Fruit fly (Drosophila melanogaster) whole organism, wandering third instar larva: ENCODE measurements around the gene CG11893.

Experiments used
- Abd-B ChIP-seq: fragments of >200 bp; optimal IDR thresholded peaks from 2 replicates; lab custom pipeline; 2017; ENCODE audit warnings: missing biosample characterization, missing genetic modification characterization
- CG32264 ChIP-seq: fragments of 200-800 bp; sonication (Bioruptor generic); optimal IDR thresholded peaks from 2 replicates; lab custom pipeline; 2016; ENCODE audit warnings: missing biosample characterization, missing genetic modification characterization
- CG9705 ChIP-seq: fragments of 200-800 bp; sonication (Bioruptor generic); optimal IDR thresholded peaks from 2 replicates; lab custom pipeline; 2018; ENCODE audit warnings: missing biosample characterization, mild to moderate bottlenecking, missing genetic modification characterization
- CrebA ChIP-seq: fragments of 200-800 bp; sonication (Bioruptor generic); optimal IDR thresholded peaks from 2 replicates; lab custom pipeline; 2016; ENCODE audit warnings: missing biosample characterization, mild to moderate bottlenecking, missing genetic modification characterization, borderline replicate concordance
- Dfd ChIP-seq: fragments of >200 bp; optimal IDR thresholded peaks from 2 replicates; lab custom pipeline; 2017; ENCODE audit warnings: missing biosample characterization, missing genetic modification characterization
- Dif ChIP-seq: fragments of 200-275, 200-300 bp; sonication (Bioruptor generic); optimal IDR thresholded peaks from 2 replicates; lab custom pipeline; 2018; ENCODE audit warnings: missing biosample characterization, missing genetic modification characterization; ENCODE audit not compliant: partially characterized antibody
- GATAd ChIP-seq: sonication (Bioruptor generic); optimal IDR thresholded peaks from 2 replicates; lab custom pipeline; 2016; ENCODE audit warnings: missing biosample characterization, missing genetic modification characterization
- HLH106 ChIP-seq: fragments of 200-800 bp; optimal IDR thresholded peaks from 3 replicates; lab custom pipeline; 2019; ENCODE audit warnings: missing biosample characterization, mild to moderate bottlenecking, missing genetic modification characterization, moderate library complexity
- Hnf4 ChIP-seq: fragments of 200-800 bp; sonication (Bioruptor generic); optimal IDR thresholded peaks from 2 replicates; lab custom pipeline; 2016; ENCODE audit warnings: missing biosample characterization, mild to moderate bottlenecking, missing genetic modification characterization
- Hr78 ChIP-seq: fragments of >200 bp; optimal IDR thresholded peaks from 2 replicates; lab custom pipeline; 2017; ENCODE audit warnings: missing biosample characterization, missing genetic modification characterization
- Hr83 ChIP-seq: fragments of 200-300 bp; sonication (Bioruptor generic); optimal IDR thresholded peaks from 2 replicates; lab custom pipeline; 2016; ENCODE audit warnings: missing biosample characterization, mild to moderate bottlenecking, missing genetic modification characterization, moderate library complexity; ENCODE audit not compliant: poor library complexity, severe bottlenecking
- Jra ChIP-seq: sonication (Bioruptor generic); optimal IDR thresholded peaks from 2 replicates; lab custom pipeline; 2016; ENCODE audit warnings: missing biosample characterization, missing genetic modification characterization
- Mio ChIP-seq: sonication (Bioruptor generic); optimal IDR thresholded peaks from 2 replicates; lab custom pipeline; 2016; ENCODE audit warnings: missing biosample characterization, missing genetic modification characterization
- Myc ChIP-seq: fragments of >200 bp; optimal IDR thresholded peaks from 2 replicates; lab custom pipeline; 2017
- N ChIP-seq: fragments of >200 bp; optimal IDR thresholded peaks from 2 replicates; lab custom pipeline; 2018; ENCODE audit warnings: missing biosample characterization, missing external identifiers, missing genetic modification characterization
- OdsH ChIP-seq: fragments of 200-800 bp; sonication (Bioruptor generic); optimal IDR thresholded peaks from 2 replicates; lab custom pipeline; 2016; ENCODE audit warnings: missing biosample characterization, mild to moderate bottlenecking, missing genetic modification characterization
- Rel ChIP-seq, 2 experiments: fragments of 200-800 bp; sonication (Bioruptor generic) in 1 of 2; optimal IDR thresholded peaks; 2 replicates in 1 of 2; 3 replicates in 1 of 2; lab custom pipeline; 2016 to 2019; ENCODE audit warnings: mild to moderate bottlenecking in 2 of 2, missing biosample characterization in 2 of 2, missing genetic modification characterization in 2 of 2, moderate library complexity in 1 of 2
- Sp1 ChIP-seq: fragments of 200-800 bp; sonication (Bioruptor generic); optimal IDR thresholded peaks from 3 replicates; lab custom pipeline; 2019; ENCODE audit warnings: missing biosample characterization, mild to moderate bottlenecking, missing genetic modification characterization, moderate library complexity
- Vsx2 ChIP-seq: fragments of 200-300, 225-300 bp; sonication (Bioruptor generic); optimal IDR thresholded peaks from 2 replicates; lab custom pipeline; 2018; ENCODE audit warnings: missing biosample characterization, missing genetic modification characterization; ENCODE audit not compliant: partially characterized antibody
- br ChIP-seq: fragments of 200-800 bp; sonication (Bioruptor generic); optimal IDR thresholded peaks from 2 replicates; lab custom pipeline; 2016; ENCODE audit warnings: missing biosample characterization, missing genetic modification characterization
- brk ChIP-seq: fragments of 200-800 bp; sonication (Bioruptor generic); optimal IDR thresholded peaks from 2 replicates; lab custom pipeline; 2016; ENCODE audit warnings: missing biosample characterization, mild to moderate bottlenecking, missing genetic modification characterization
- dl ChIP-seq, 2 experiments: fragments of 175-275, 200-275 bp in 1 of 2; fragments of 200-275 bp in 1 of 2; sonication (Bioruptor generic); optimal IDR thresholded peaks; lab custom pipeline; 2018; ENCODE audit warnings: mild to moderate bottlenecking in 2 of 2, missing biosample characterization in 2 of 2, missing genetic modification characterization in 2 of 2, moderate library complexity in 2 of 2; ENCODE audit not compliant: partially characterized antibody in 2 of 2, insufficient read depth in 1 of 2
- dmrt93B ChIP-seq: fragments of 200-800 bp; sonication (Bioruptor generic); optimal IDR thresholded peaks from 2 replicates; lab custom pipeline; 2018; ENCODE audit warnings: missing biosample characterization, mild to moderate bottlenecking, missing genetic modification characterization
- dsf ChIP-seq: sonication (Bioruptor generic); optimal IDR thresholded peaks from 2 replicates; lab custom pipeline; 2016; ENCODE audit warnings: missing biosample characterization, missing genetic modification characterization, borderline replicate concordance
- ey ChIP-seq: fragments of 200-800 bp; sonication (Bioruptor generic); optimal IDR thresholded peaks from 2 replicates; lab custom pipeline; 2016; ENCODE audit warnings: missing biosample characterization, missing genetic modification characterization
- foxo ChIP-seq, 2 experiments: fragments of 200-800 bp; sonication (Bioruptor generic); optimal IDR thresholded peaks; 2 replicates in 1 of 2; 3 replicates in 1 of 2; lab custom pipeline; 2016 to 2017; ENCODE audit warnings: missing biosample characterization in 2 of 2, missing genetic modification characterization in 2 of 2
- fru ChIP-seq: fragments of 200-800 bp; sonication (Bioruptor generic); optimal IDR thresholded peaks from 3 replicates; lab custom pipeline; 2016; ENCODE audit warnings: missing biosample characterization, mild to moderate bottlenecking, missing genetic modification characterization
- h ChIP-seq: fragments of 200-800 bp; sonication (Bioruptor generic); optimal IDR thresholded peaks from 3 replicates; lab custom pipeline; 2016; ENCODE audit warnings: missing biosample characterization, mild to moderate bottlenecking, missing genetic modification characterization
- jim ChIP-seq: fragments of 175-275, 200-325 bp; sonication (Bioruptor generic); optimal IDR thresholded peaks from 2 replicates; lab custom pipeline; 2016; ENCODE audit warnings: missing biosample characterization, mild to moderate bottlenecking, missing genetic modification characterization
- lola ChIP-seq: fragments of >200 bp; optimal IDR thresholded peaks from 2 replicates; lab custom pipeline; 2017; ENCODE audit warnings: missing biosample characterization, missing genetic modification characterization
- pan ChIP-seq: fragments of >200 bp; optimal IDR thresholded peaks from 2 replicates; lab custom pipeline; 2017
- psq ChIP-seq: fragments of 200-800 bp; sonication (Bioruptor generic); optimal IDR thresholded peaks from 3 replicates; lab custom pipeline; 2017; ENCODE audit warnings: missing biosample characterization, mild to moderate bottlenecking, missing genetic modification characterization, moderate library complexity
- rgr ChIP-seq: fragments of 200-800 bp; sonication (Bioruptor generic); optimal IDR thresholded peaks from 3 replicates; lab custom pipeline; 2016; ENCODE audit warnings: missing biosample characterization, mild to moderate bottlenecking, missing genetic modification characterization
- sage ChIP-seq: fragments of 200-800 bp; sonication (Bioruptor generic); optimal IDR thresholded peaks from 2 replicates; lab custom pipeline; 2016; ENCODE audit warnings: missing biosample characterization, mild to moderate bottlenecking, missing genetic modification characterization
- sv ChIP-seq: fragments of 200-800 bp; sonication (Bioruptor generic); optimal IDR thresholded peaks from 3 replicates; lab custom pipeline; 2016; ENCODE audit warnings: missing biosample characterization, missing genetic modification characterization
- tai ChIP-seq: sonication (Bioruptor generic); optimal IDR thresholded peaks from 2 replicates; lab custom pipeline; 2016; ENCODE audit warnings: missing biosample characterization, missing genetic modification characterization
- usp ChIP-seq: fragments of >200 bp; optimal IDR thresholded peaks from 2 replicates; lab custom pipeline; 2017; ENCODE audit warnings: missing biosample characterization, missing genetic modification characterization
- woc ChIP-seq: sonication (Bioruptor generic); optimal IDR thresholded peaks from 2 replicates; lab custom pipeline; 2016; ENCODE audit warnings: missing biosample characterization, mild to moderate bottlenecking, missing genetic modification characterization

Gene CG11893

dm6 chr3R:25295320-25296020, 5.8 kb downstream of the CG11893 start, which contains the start of gene CG31102:
Gene CG31102, minus strand, starts transcription at chr3R:25295594.
- TF ChIP-seq jim (no peak), woc (no peak), GATAd (no peak), OdsH (GFP tag; lab: Kevin White, UChicago) (no peak), Jra (GFP tag; lab: Kevin White, UChicago) (peak; percentile 32), Hr78 (GFP tag; lab: Kevin White, UChicago) (no peak), sv (GFP tag; lab: Kevin White, UChicago) (no peak), CG32264 (no peak), Myc (lab: Kevin White, UChicago) (no peak), usp (GFP tag; lab: Kevin White, UChicago) (no peak), dsf (GFP tag; lab: Kevin White, UChicago) (no peak), brk (GFP tag; lab: Kevin White, UChicago) (no peak), dl (GFP tag; optimal IDR thresholded peaks at IDR 0.05; lab: Kevin White, UChicago; ENCODE audit: insufficient read depth in 1 of 2, partially characterized antibody in 2 of 2) (peak in 1 of 2 experiments; percentile 60), psq (GFP tag; lab: Kevin White, UChicago) (no peak), CG9705 (GFP tag; lab: Kevin White, UChicago) (no peak), Sp1 (GFP tag; lab: Kevin White, UChicago) (no peak), lola (GFP tag; lab: Kevin White, UChicago) (no peak), pan (lab: Kevin White, UChicago) (no peak), Abd-B (no peak), tai (GFP tag; lab: Kevin White, UChicago) (no peak), N (GFP tag; lab: Kevin White, UChicago) (no peak), h (GFP tag; lab: Kevin White, UChicago) (peak; percentile 93), foxo (GFP tag; optimal IDR thresholded peaks at IDR 0.05; lab: Kevin White, UChicago) (no peak), Vsx2 (peak; percentile 37), dmrt93B (GFP tag; lab: Kevin White, UChicago) (no peak), HLH106 (tag; lab: Kevin White, UChicago) (no peak), sage (GFP tag; lab: Kevin White, UChicago) (peak; percentile 7), rgr (GFP tag; lab: Kevin White, UChicago) (peak; percentile 33), Hnf4 (GFP tag; lab: Kevin White, UChicago) (peak; percentile 40), Rel (GFP tag; optimal IDR thresholded peaks at IDR 0.05; lab: Kevin White, UChicago) (no peak), Rel (tag; optimal IDR thresholded peaks at IDR 0.05; lab: Kevin White, UChicago) (peak; percentile 84), br (GFP tag; lab: Kevin White, UChicago) (peak; percentile 14), ey (GFP tag; lab: Kevin White, UChicago) (no peak), Dif (GFP tag; lab: Kevin White, UChicago) (peak; percentile 7), Mio (no peak), CrebA (GFP tag; lab: Kevin White, UChicago) (peak; percentile 82), Hr83 (GFP tag; lab: Kevin White, UChicago) (peak; percentile 12), fru (GFP tag; lab: Kevin White, UChicago) (peak; percentile 39), Dfd (no peak)
- TF ChIP-seq, all 38 proteins: peak for 13

- TF ChIP-seq h (GFP tag; lab: Kevin White, UChicago) (no peak), GATAd (no peak), Hnf4 (GFP tag; lab: Kevin White, UChicago) (no peak), HLH106 (tag; lab: Kevin White, UChicago) (no peak), woc (no peak), CrebA (GFP tag; lab: Kevin White, UChicago) (no peak), sv (GFP tag; lab: Kevin White, UChicago) (no peak)
Measured at dm6 chr3R:25297678-25298077, 8.0 kb downstream of the CG11893 start, which contains the start of gene CG31097. Gene CG31097, minus strand, starts transcription at chr3R:25297778.
